Worm (Caenorhabditis elegans): ENCODE results near the gene acs-15.
"Not testable (repeated sequence)": the region's sequence is repeated elsewhere in the genome, so short reads cannot be mapped to it uniquely, and the experiment has no call there.

acs-15 gene

ce11 chrII:979135-979534 is 46.3 kb downstream of the acs-15 start, which contains the start of the genes fbxc-17 and fbxc-15:
Gene fbxc-17 (minus strand): TSS chrII:979235.
Gene fbxc-15 (plus strand): TSS chrII:979423.
- no peak for TF ChIP-seq pqm-1 (tag; optimal IDR thresholded peaks at IDR 0.05)
- TF ChIP-seq madf-5 (GFP tag; IDR thresholded peaks at IDR 0.05): no peak
- no peak for TF ChIP-seq daf-19 (GFP tag; conservative IDR thresholded peaks at IDR 0.05)
- no peak for TF ChIP-seq hmg-1.1 (GFP tag; IDR thresholded peaks at IDR 0.05)
- TF ChIP-seq zip-11 (GFP tag; IDR thresholded peaks at IDR 0.05): no peak
- no peak for TF ChIP-seq aly-2 (tag; optimal IDR thresholded peaks at IDR 0.05)
- TF ChIP-seq mep-1 (tag; optimal IDR thresholded peaks at IDR 0.05): no peak
- TF ChIP-seq lin-13 (GFP tag; optimal IDR thresholded peaks at IDR 0.05): no peak
- TF ChIP-seq arid-1 (GFP tag; conservative IDR thresholded peaks at IDR 0.05): no peak
- TF ChIP-seq lin-29 (GFP tag; IDR thresholded peaks at IDR 0.05): no peak
- TF ChIP-seq jun-1 (tag; optimal IDR thresholded peaks at IDR 0.05): no peak
- no peak for TF ChIP-seq snpc-1.2 (GFP tag; IDR thresholded peaks at IDR 0.05)
- no peak for TF ChIP-seq nhr-111 (GFP tag; optimal IDR thresholded peaks at IDR 0.05)
- TF ChIP-seq nhr-28 (tag; optimal IDR thresholded peaks at IDR 0.05): no peak
- TF ChIP-seq set-16 (GFP tag; IDR thresholded peaks at IDR 0.05): no peak
- no peak for TF ChIP-seq mdl-1 (tag; optimal IDR thresholded peaks at IDR 0.05)
- TF ChIP-seq nhr-102 (tag; optimal IDR thresholded peaks at IDR 0.05): no peak
- no peak for TF ChIP-seq lin-39 (tag; optimal IDR thresholded peaks at IDR 0.05)

- TF ChIP-seq aly-2 (tag; optimal IDR thresholded peaks at IDR 0.05): no peak
- TF ChIP-seq aha-1 (tag): peak; percentile 45
These were observed 50.0 kb downstream of the acs-15 start, which contains the start of gene srh-274 for ce11 chrII:982842-983241. Gene srh-274 (plus strand): TSS chrII:983142.

- TF ChIP-seq mep-1 (tag; optimal IDR thresholded peaks at IDR 0.05); hif-1 (tag; optimal IDR thresholded peaks at IDR 0.05); ceh-20 (GFP tag; IDR thresholded peaks at IDR 0.05): not testable (repeated sequence)
These were observed 52.9 kb downstream of the acs-15 start, which contains the start of gene fbxc-40 for ce11 chrII:985703-986102. Gene fbxc-40 (plus strand): TSS chrII:986003.
